Worm (Caenorhabditis elegans) whole organism, midembryonic: ENCODE measurements around the gene Y39B6A.3.

Experiments used
- T22C8.4 ChIP-seq: fragments of 200-800 bp; sonication (Bioruptor generic); IDR thresholded peaks from 2 replicates; pipeline ENCODE4 v1.3.6; 2022; ENCODE audit warnings: missing genetic modification characterization, missing compliant biosample characterization
- klf-2 ChIP-seq: fragments of 200-800 bp; sonication (Bioruptor generic); conservative IDR thresholded peaks from 2 replicates; pipeline ENCODE4 v1.3.6; 2022; ENCODE audit warnings: missing genetic modification reagents, missing genetic modification characterization, missing compliant biosample characterization
- med-1 ChIP-seq: sonication (generic microtip); optimal IDR thresholded peaks from 2 replicates; lab custom pipeline; 2017; ENCODE audit warnings: missing genetic modification characterization, mild to moderate bottlenecking, missing compliant biosample characterization, antibody characterized with exemption, missing genetic modification reagents; ENCODE audit not compliant: insufficient read depth
- ztf-29 ChIP-seq: fragments of 200-800 bp; sonication (Bioruptor generic); IDR thresholded peaks from 2 replicates; pipeline ENCODE4 v1.3.6; 2022; ENCODE audit warnings: missing genetic modification reagents, missing genetic modification characterization, missing compliant biosample characterization

DNA sequence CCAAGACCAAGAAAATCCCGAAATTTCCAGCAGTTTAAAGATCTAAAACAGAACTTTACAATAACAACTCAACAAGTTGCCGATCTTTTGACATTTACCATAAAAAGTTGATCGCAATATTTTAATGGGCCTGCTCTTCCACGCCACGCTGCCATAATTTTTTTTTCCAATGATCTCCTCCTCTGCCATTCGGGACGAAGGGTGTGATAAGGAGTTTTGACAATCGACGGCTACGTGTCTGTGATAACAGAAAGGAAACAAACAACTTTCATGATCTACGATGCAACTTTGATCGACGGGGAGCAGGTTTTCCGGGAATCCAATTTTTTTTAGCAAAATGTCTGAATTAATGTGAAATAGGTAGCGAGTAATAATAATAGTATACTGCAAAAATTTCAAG, 17.1 kb upstream of the Y39B6A.3 start:
- TF ChIP-seq med-1 (GFP tag; lab: Kevin White, UChicago) (no peak), ztf-29 (GFP tag; lab: Robert Waterston, UW) (no peak), T22C8.4 (no peak), klf-2 (GFP tag; lab: Robert Waterston, UW) (no peak)
